Worm (Caenorhabditis elegans) whole organism, L4 larva: ENCODE measurements around the gene cdh-9.

Source experiments
- lin-13 ChIP-seq: fragments of 150-350 bp; optimal IDR thresholded peaks from 2 replicates; lab custom pipeline; 2014; ENCODE audit warnings: missing biosample characterization, missing genetic modification reagents, missing genetic modification characterization
- pqm-1 ChIP-seq: sonication (generic microtip); optimal IDR thresholded peaks from 2 replicates; lab custom pipeline; 2017; ENCODE audit warnings: missing biosample characterization, missing genetic modification characterization
- unc-39 ChIP-seq: sonication (generic microtip); optimal IDR thresholded peaks from 2 replicates; lab custom pipeline; 2017; ENCODE audit warnings: missing biosample characterization, missing genetic modification characterization

DNA sequence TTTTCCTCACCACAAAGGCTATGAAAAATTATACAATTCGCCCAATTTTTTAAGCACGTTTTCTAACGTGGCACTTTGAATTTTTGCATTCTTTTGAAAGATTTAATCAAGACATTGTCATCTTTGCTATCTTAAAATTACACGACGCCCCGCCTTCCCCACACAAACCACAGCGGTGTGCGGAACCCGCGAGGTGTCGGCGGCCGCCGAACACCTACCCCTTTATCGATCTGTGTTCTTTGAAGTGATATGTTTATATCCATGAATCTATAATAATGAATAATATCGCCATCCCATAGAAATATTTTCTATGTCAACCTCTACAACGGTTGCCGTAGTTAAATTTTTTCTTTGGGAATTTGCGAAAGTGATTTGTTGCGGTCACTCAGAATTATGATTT is 28.7 kb upstream of the cdh-9 start:
- TF ChIP-seq unc-39 = no peak
- TF ChIP-seq pqm-1 = no peak
- TF ChIP-seq lin-13 (GFP tag; lab: Kevin White, UChicago) = no peak
